Worm (Caenorhabditis elegans) whole organism, L1 larva: ENCODE measurements around the gene Y22D7AL.1.

ENCODE experiments used
- C04F5.9 ChIP-seq: sonication (generic microtip); optimal IDR thresholded peaks from 2 replicates; lab custom pipeline; 2016; ENCODE audit warnings: missing genetic modification characterization, missing compliant biosample characterization
- C34B4.2 ChIP-seq: sonication (generic microtip); optimal IDR thresholded peaks from 2 replicates; lab custom pipeline; 2017; ENCODE audit warnings: mild to moderate bottlenecking, missing genetic modification characterization, missing compliant biosample characterization
- aha-1 ChIP-seq: fragments of 150-350 bp; optimal IDR thresholded peaks from 2 replicates; lab custom pipeline; 2014; ENCODE audit warnings: missing biosample characterization, missing genetic modification characterization
- aly-2 ChIP-seq: fragments of 150-350 bp; optimal IDR thresholded peaks from 2 replicates; lab custom pipeline; 2014; ENCODE audit warnings: missing biosample characterization, missing genetic modification characterization
- blmp-1 ChIP-seq: fragments of 150-350 bp; optimal IDR thresholded peaks from 2 replicates; lab custom pipeline; 2014; ENCODE audit warnings: missing biosample characterization, missing genetic modification characterization
- ceh-8 ChIP-seq: fragments of 200-800 bp; sonication (Bioruptor generic); optimal IDR thresholded peaks from 2 replicates; lab custom pipeline; 2018; ENCODE audit warnings: mild to moderate bottlenecking, missing genetic modification characterization, moderate library complexity, missing compliant biosample characterization
- ceh-82 ChIP-seq, 3 experiments: fragments of 150-350 bp in 1 of 3; sonication (generic microtip) in 2 of 3; optimal IDR thresholded peaks; 2 replicates each; lab custom pipeline; 2014 to 2017; ENCODE audit warnings: missing biosample characterization in 3 of 3, missing genetic modification characterization in 3 of 3
- ceh-88 ChIP-seq: fragments of 200-800 bp; sonication (Bioruptor generic); IDR thresholded peaks from 2 replicates; pipeline ENCODE4 v1.3.6; 2022; ENCODE audit warnings: missing genetic modification characterization, missing compliant biosample characterization
- ceh-90 ChIP-seq: sonication (generic microtip); optimal IDR thresholded peaks from 2 replicates; lab custom pipeline; 2016; ENCODE audit warnings: missing genetic modification characterization, missing compliant biosample characterization
- ces-1 ChIP-seq: fragments of 150-350 bp; optimal IDR thresholded peaks from 2 replicates; lab custom pipeline; 2014; ENCODE audit warnings: missing biosample characterization, missing genetic modification reagents, missing genetic modification characterization
- dpl-1 ChIP-seq, 3 experiments: fragments of 150-350 bp in 2 of 3; sonication (generic microtip) in 1 of 3; optimal IDR thresholded peaks; 2 replicates each; lab custom pipeline; 2014 to 2017; ENCODE audit warnings: missing biosample characterization in 3 of 3, missing genetic modification characterization in 3 of 3, missing genetic modification reagents in 3 of 3
- dsc-1 ChIP-seq: sonication (generic microtip); optimal IDR thresholded peaks from 2 replicates; lab custom pipeline; 2016; ENCODE audit warnings: mild to moderate bottlenecking, missing genetic modification characterization, missing compliant biosample characterization
- efl-3 ChIP-seq: fragments of 200-800 bp; sonication (Bioruptor generic); optimal IDR thresholded peaks from 2 replicates; lab custom pipeline; 2018; ENCODE audit warnings: mild to moderate bottlenecking, missing genetic modification characterization, missing compliant biosample characterization
- egl-13 ChIP-seq: sonication (generic microtip); optimal IDR thresholded peaks from 2 replicates; lab custom pipeline; 2016; ENCODE audit warnings: missing genotype, missing genetic modification reagents, missing genetic modification characterization, missing compliant biosample characterization
- elt-2 ChIP-seq: sonication (generic microtip); optimal IDR thresholded peaks from 2 replicates; lab custom pipeline; 2016; ENCODE audit warnings: missing genetic modification characterization, mild to moderate bottlenecking, inconsistent platforms, missing compliant biosample characterization, missing genetic modification reagents
- ets-5 ChIP-seq: fragments of 200-800 bp; sonication (Bioruptor generic); IDR thresholded peaks from 2 replicates; pipeline ENCODE4 v1.3.6; 2022; ENCODE audit warnings: missing genetic modification characterization, missing compliant biosample characterization
- fkh-4 ChIP-seq: sonication (generic microtip); optimal IDR thresholded peaks from 2 replicates; lab custom pipeline; 2016; ENCODE audit warnings: missing compliant biosample characterization, missing genetic modification characterization, borderline replicate concordance
- fkh-8 ChIP-seq: sonication (generic microtip); optimal IDR thresholded peaks from 2 replicates; lab custom pipeline; 2016; ENCODE audit warnings: mild to moderate bottlenecking, missing genetic modification characterization, missing compliant biosample characterization
- fos-1 ChIP-seq: fragments of 150-350 bp; optimal IDR thresholded peaks from 2 replicates; lab custom pipeline; 2014; ENCODE audit warnings: missing biosample characterization, missing genetic modification characterization
- grh-1 ChIP-seq: fragments of 200-800 bp; sonication (Bioruptor generic); IDR thresholded peaks from 2 replicates; pipeline ENCODE4 v1.3.6; 2022; ENCODE audit warnings: missing genetic modification reagents, missing genetic modification characterization, missing compliant biosample characterization
- hlh-17 ChIP-seq: fragments of 200-800 bp; sonication (Bioruptor generic); optimal IDR thresholded peaks from 2 replicates; lab custom pipeline; 2018; ENCODE audit warnings: missing genetic modification characterization, mild to moderate bottlenecking, missing compliant biosample characterization, moderate library complexity, borderline replicate concordance
- hlh-4 ChIP-seq: sonication (generic microtip); optimal IDR thresholded peaks from 2 replicates; lab custom pipeline; 2016; ENCODE audit warnings: mild to moderate bottlenecking, missing genetic modification characterization, missing compliant biosample characterization
- hpl-2 ChIP-seq: fragments of 150-350 bp; optimal IDR thresholded peaks from 2 replicates; lab custom pipeline; 2014; ENCODE audit warnings: missing biosample characterization, missing genetic modification reagents, missing genetic modification characterization
- isw-1 ChIP-seq: fragments of 200-800 bp; sonication (Bioruptor generic); IDR thresholded peaks from 2 replicates; pipeline ENCODE4 v1.3.6; 2022; ENCODE audit warnings: missing genetic modification characterization, missing compliant biosample characterization
- lin-13 ChIP-seq: fragments of 150-350 bp; optimal IDR thresholded peaks from 2 replicates; lab custom pipeline; 2014; ENCODE audit warnings: missing biosample characterization, missing genetic modification reagents, missing genetic modification characterization
- lin-14 ChIP-seq: fragments of 200-800 bp; sonication (Bioruptor generic); optimal IDR thresholded peaks from 2 replicates; lab custom pipeline; 2018; ENCODE audit warnings: mild to moderate bottlenecking, missing genetic modification characterization, moderate library complexity, missing compliant biosample characterization
- lsy-2 ChIP-seq, 2 experiments: fragments of 150-350 bp; optimal IDR thresholded peaks; 2 replicates each; lab custom pipeline; 2014; ENCODE audit warnings: missing biosample characterization in 2 of 2, missing genetic modification characterization in 2 of 2
- mdl-1 ChIP-seq, 2 experiments: fragments of 150-350 bp; optimal IDR thresholded peaks; 2 replicates each; lab custom pipeline; 2014 to 2017; ENCODE audit warnings: missing biosample characterization in 2 of 2, missing genetic modification characterization in 2 of 2, inconsistent platforms in 1 of 2
- mef-2 ChIP-seq: fragments of 150-350 bp; optimal IDR thresholded peaks from 2 replicates; lab custom pipeline; 2014; ENCODE audit warnings: missing biosample characterization, missing genetic modification characterization
- mep-1 ChIP-seq: fragments of 150-350 bp; optimal IDR thresholded peaks from 2 replicates; lab custom pipeline; 2014; ENCODE audit warnings: missing biosample characterization, missing genetic modification characterization
- nhr-11 ChIP-seq: fragments of 150-350 bp; optimal IDR thresholded peaks from 2 replicates; lab custom pipeline; 2014; ENCODE audit warnings: missing biosample characterization, missing genetic modification characterization
- nhr-12 ChIP-seq: sonication (generic microtip); optimal IDR thresholded peaks from 2 replicates; lab custom pipeline; 2017; ENCODE audit warnings: missing biosample characterization, missing genetic modification characterization
- nhr-237 ChIP-seq: fragments of 150-350 bp; optimal IDR thresholded peaks from 2 replicates; lab custom pipeline; 2014; ENCODE audit warnings: missing biosample characterization, missing genetic modification characterization
- nhr-28 ChIP-seq: fragments of 150-350 bp; optimal IDR thresholded peaks from 2 replicates; lab custom pipeline; 2014; ENCODE audit warnings: missing biosample characterization, missing genetic modification characterization
- nhr-71 ChIP-seq: sonication (generic microtip); optimal IDR thresholded peaks from 2 replicates; lab custom pipeline; 2016; ENCODE audit warnings: mild to moderate bottlenecking, missing genetic modification characterization, moderate library complexity, missing compliant biosample characterization
- nhr-84 ChIP-seq: sonication (generic microtip); optimal IDR thresholded peaks from 2 replicates; lab custom pipeline; 2017; ENCODE audit warnings: missing biosample characterization, missing genetic modification characterization
- nhr-90 ChIP-seq: sonication (generic microtip); optimal IDR thresholded peaks from 2 replicates; lab custom pipeline; 2016; ENCODE audit warnings: mild to moderate bottlenecking, missing genetic modification characterization, missing compliant biosample characterization; ENCODE audit not compliant: poor library complexity
- pag-3 ChIP-seq: sonication (generic microtip); optimal IDR thresholded peaks from 2 replicates; lab custom pipeline; 2017; ENCODE audit warnings: missing genetic modification characterization, mild to moderate bottlenecking, missing compliant biosample characterization, antibody characterized with exemption, borderline replicate concordance; ENCODE audit not compliant: insufficient read depth
- pax-3 ChIP-seq: fragments of 200-800 bp; sonication (Bioruptor generic); optimal IDR thresholded peaks from 2 replicates; lab custom pipeline; 2018; ENCODE audit warnings: mild to moderate bottlenecking, missing genetic modification characterization, moderate library complexity, missing compliant biosample characterization
- pqm-1 ChIP-seq: sonication (generic microtip); optimal IDR thresholded peaks from 3 replicates; lab custom pipeline; 2017; ENCODE audit warnings: missing biosample characterization, missing genetic modification characterization
- snu-23 ChIP-seq: sonication (generic microtip); optimal IDR thresholded peaks from 2 replicates; lab custom pipeline; 2016; ENCODE audit warnings: missing genetic modification characterization, missing compliant biosample characterization
- sptf-1 ChIP-seq: fragments of 150-350 bp; optimal IDR thresholded peaks from 2 replicates; lab custom pipeline; 2014; ENCODE audit warnings: missing biosample characterization, missing genetic modification characterization
- sup-37 ChIP-seq: fragments of 200-800 bp; sonication (Bioruptor generic); optimal IDR thresholded peaks from 2 replicates; lab custom pipeline; 2018; ENCODE audit warnings: mild to moderate bottlenecking, missing genetic modification characterization, missing compliant biosample characterization
- tbx-2 ChIP-seq: sonication (generic microtip); optimal IDR thresholded peaks from 2 replicates; lab custom pipeline; 2016; ENCODE audit warnings: missing genetic modification characterization, missing compliant biosample characterization
- tlp-1 ChIP-seq: fragments of 150-350 bp; optimal IDR thresholded peaks from 2 replicates; lab custom pipeline; 2014; ENCODE audit warnings: missing biosample characterization, missing genetic modification characterization
- unc-30 ChIP-seq: sonication (generic microtip); optimal IDR thresholded peaks from 2 replicates; lab custom pipeline; 2017; ENCODE audit warnings: missing biosample characterization, missing genetic modification characterization
- unc-86 ChIP-seq: sonication (generic microtip); optimal IDR thresholded peaks from 2 replicates; lab custom pipeline; 2016; ENCODE audit warnings: missing genetic modification characterization, missing compliant biosample characterization
- vab-15 ChIP-seq: sonication (generic microtip); optimal IDR thresholded peaks from 2 replicates; lab custom pipeline; 2017; ENCODE audit warnings: missing genotype, mild to moderate bottlenecking, missing genetic modification characterization, missing compliant biosample characterization
- ztf-11 ChIP-seq, 2 experiments: sonication (generic microtip); optimal IDR thresholded peaks; 2 replicates each; lab custom pipeline; 2016 to 2017; ENCODE audit warnings: missing genetic modification characterization in 2 of 2, missing biosample characterization in 1 of 2, missing compliant biosample characterization in 1 of 2
- ztf-4 ChIP-seq: fragments of 150-350 bp; optimal IDR thresholded peaks from 2 replicates; lab custom pipeline; 2014; ENCODE audit warnings: missing biosample characterization, missing genetic modification characterization

Gene Y22D7AL.1

ce11 chrIII:1618312-1618711, 34.0 kb upstream of the Y22D7AL.1 start:
- no peak for TF ChIP-seq lsy-2 (tag; optimal IDR thresholded peaks at IDR 0.05; lab: Kevin White, UChicago)
- no peak for TF ChIP-seq hlh-17
- TF ChIP-seq hlh-4 (tag; lab: Kevin White, UChicago) = no peak
- TF ChIP-seq ceh-88 (GFP tag; lab: Robert Waterston, UW) = no peak
- TF ChIP-seq aha-1 = no peak
- TF ChIP-seq ceh-82 (tag; optimal IDR thresholded peaks at IDR 0.05; lab: Kevin White, UChicago) = no peak
- TF ChIP-seq dsc-1 (tag; lab: Kevin White, UChicago) = no peak

- peak; percentile 97 for TF ChIP-seq ztf-4
- peak; percentile 92 for TF ChIP-seq fos-1 (tag; lab: Kevin White, UChicago)
- TF ChIP-seq sup-37 (GFP tag; lab: Kevin White, UChicago) = peak; percentile 98
- peak; percentile 88 for TF ChIP-seq unc-30 (tag; lab: Kevin White, UChicago)
- TF ChIP-seq mdl-1 (tag; optimal IDR thresholded peaks at IDR 0.05; lab: Kevin White, UChicago) = peak in 1 of 2 experiments; percentile 92
- no peak for TF ChIP-seq tlp-1 (tag; lab: Kevin White, UChicago)
- peak; percentile 99 for TF ChIP-seq egl-13 (tag; lab: Kevin White, UChicago)
- peak; percentile 99 for TF ChIP-seq ceh-8 (GFP tag; lab: Kevin White, UChicago)
- TF ChIP-seq elt-2 (tag; lab: Kevin White, UChicago) = peak; percentile 96
- TF ChIP-seq mep-1 = peak; percentile 93
- TF ChIP-seq grh-1 (GFP tag; lab: Robert Waterston, UW) = peak; percentile 99
- peak; percentile 95 for TF ChIP-seq fkh-4 (tag; lab: Kevin White, UChicago)
- TF ChIP-seq hlh-4 (tag; lab: Kevin White, UChicago) = no peak
- no peak for TF ChIP-seq ets-5
- peak; percentile 99 for TF ChIP-seq snu-23 (GFP tag; lab: Kevin White, UChicago)
- peak; percentile 99 for TF ChIP-seq nhr-71
- TF ChIP-seq nhr-12 (tag; lab: Kevin White, UChicago) = peak; percentile 72
- peak; percentile 99 for TF ChIP-seq nhr-90 (tag; lab: Kevin White, UChicago)
- no peak for TF ChIP-seq pqm-1
- peak; percentile 95 for TF ChIP-seq aha-1
- peak; percentile 97 for TF ChIP-seq hpl-2 (GFP tag; lab: Kevin White, UChicago)
- peak; percentile 100 for TF ChIP-seq isw-1 (GFP tag; lab: Robert Waterston, UW)
- TF ChIP-seq lin-14 (GFP tag; lab: Kevin White, UChicago) = peak; percentile 99
- peak; percentile 96 for TF ChIP-seq aly-2
- TF ChIP-seq C04F5.9 (tag; lab: Kevin White, UChicago) = peak; percentile 95
- peak; percentile 85 for TF ChIP-seq vab-15 (tag; lab: Kevin White, UChicago)
- peak; percentile 95 to 97 (median 97) for TF ChIP-seq ceh-82 (tag; optimal IDR thresholded peaks at IDR 0.05; lab: Kevin White, UChicago)
- peak; percentile 73 for TF ChIP-seq ceh-90 (tag; lab: Kevin White, UChicago)
- TF ChIP-seq nhr-84 (tag; lab: Kevin White, UChicago) = no peak
- peak; percentile 99 for TF ChIP-seq fkh-8 (tag; lab: Kevin White, UChicago)
- peak; percentile 100 for TF ChIP-seq unc-86 (tag; lab: Kevin White, UChicago)
- TF ChIP-seq sptf-1 = no peak
- peak; percentile 95 for TF ChIP-seq C34B4.2 (tag; lab: Kevin White, UChicago)
- no peak for TF ChIP-seq pag-3
- TF ChIP-seq ceh-88 (GFP tag; lab: Robert Waterston, UW) = peak; percentile 99
- TF ChIP-seq blmp-1 (tag; lab: Kevin White, UChicago) = peak; percentile 82
- TF ChIP-seq ces-1 (GFP tag; lab: Kevin White, UChicago) = no peak
- TF ChIP-seq mef-2 (tag; lab: Kevin White, UChicago) = peak; percentile 85
- peak; percentile 99 for TF ChIP-seq pax-3 (tag; lab: Kevin White, UChicago)
- peak; percentile 99 for TF ChIP-seq lin-13 (GFP tag; lab: Kevin White, UChicago)
- peak; percentile 99 to 100 for TF ChIP-seq ztf-11 (tag; optimal IDR thresholded peaks at IDR 0.05; lab: Kevin White, UChicago)
- peak; percentile 97 for TF ChIP-seq efl-3 (GFP tag; lab: Kevin White, UChicago)
- peak; percentile 97 to 98 for TF ChIP-seq lsy-2 (tag; optimal IDR thresholded peaks at IDR 0.05; lab: Kevin White, UChicago)
- TF ChIP-seq nhr-28 (tag; lab: Kevin White, UChicago) = peak; percentile 37
- TF ChIP-seq dpl-1 (GFP tag; optimal IDR thresholded peaks at IDR 0.05; lab: Kevin White, UChicago) = peak; percentile 90 to 93 (median 91)
- peak; percentile 92 for TF ChIP-seq nhr-11 (tag; lab: Kevin White, UChicago)
- TF ChIP-seq nhr-237 (tag; lab: Kevin White, UChicago) = peak; percentile 93
- peak; percentile 99 for TF ChIP-seq tbx-2 (tag; lab: Kevin White, UChicago)
These were observed 33.4 kb upstream of the Y22D7AL.1 start, which contains the start of gene Y22D7AL.10 for ce11 chrIII:1618915-1619314. Gene Y22D7AL.10 (minus strand): TSS chrIII:1618929.
